Fruit fly (Drosophila melanogaster): Measurements from ENCODE around the gene CG13972.

CG13972 gene

dm6 chr3R:27553921-27554320 lies 36.9 kb upstream of the CG13972 start (continued):
- TF ChIP-seq Awh (GFP tag; IDR thresholded peaks at IDR 0.05), result 0 out of 2 replicates have a peak, but pooled peaks have one; percentile 45
- TF ChIP-seq dmrt11E (tag; optimal IDR thresholded peaks at IDR 0.05), result peak; percentile 49
- TF ChIP-seq grau (tag; optimal IDR thresholded peaks at IDR 0.05), result peak; percentile 50
- TF ChIP-seq jigr1 (GFP tag; IDR thresholded peaks at IDR 0.05), result no peak
- peak; percentile 26; the same call in 1 of the 2 replicates for TF ChIP-seq esg (GFP tag; conservative IDR thresholded peaks at IDR 0.05)
- peak; percentile 2 for TF ChIP-seq CG9437 (GFP tag; optimal IDR thresholded peaks at IDR 0.05)
- TF ChIP-seq CG8388 (GFP tag; optimal IDR thresholded peaks at IDR 0.05), result peak; percentile 42
- no peak for TF ChIP-seq scrt (GFP tag; optimal IDR thresholded peaks at IDR 0.05)
- peak; percentile 54 for TF ChIP-seq CG9727 (GFP tag; optimal IDR thresholded peaks at IDR 0.05)
- no peak for TF ChIP-seq Doc2 (GFP tag; IDR thresholded peaks at IDR 0.05)
- TF ChIP-seq CG3838 (GFP tag; optimal IDR thresholded peaks at IDR 0.05), result no peak
- no peak for TF ChIP-seq fd64A (GFP tag; optimal IDR thresholded peaks at IDR 0.05)
- peak; percentile 8 for TF ChIP-seq CG4820 (GFP tag; optimal IDR thresholded peaks at IDR 0.05)
- TF ChIP-seq CG1024 (GFP tag; IDR thresholded peaks at IDR 0.05), result 0 out of 2 replicates have a peak, but pooled peaks have one; percentile 26
- TF ChIP-seq CoRest (tag; optimal IDR thresholded peaks at IDR 0.05), result peak; percentile 38
- peak; percentile 50 for TF ChIP-seq ap (GFP tag; IDR thresholded peaks at IDR 0.05)
- TF ChIP-seq kah (GFP tag; optimal IDR thresholded peaks at IDR 0.05), result peak; percentile 18
- TF ChIP-seq CG13287 (GFP tag; IDR thresholded peaks at IDR 0.05; ENCODE audit: partially characterized antibody), result no peak
- peak; percentile 23 for TF ChIP-seq Six4 (GFP tag; optimal IDR thresholded peaks at IDR 0.05)
- peak; percentile 45 for TF ChIP-seq CG10267 (tag; optimal IDR thresholded peaks at IDR 0.05)
- TF ChIP-seq CG4328 (GFP tag; optimal IDR thresholded peaks at IDR 0.05), result no peak
- TF ChIP-seq CG11456 (GFP tag; IDR thresholded peaks at IDR 0.05), result no peak
- TF ChIP-seq trem (tag; optimal IDR thresholded peaks at IDR 0.05), result peak; percentile 16
- TF ChIP-seq salm (tag; optimal IDR thresholded peaks at IDR 0.05), result peak; percentile 46
- peak; percentile 64 for TF ChIP-seq CG12391 (tag; optimal IDR thresholded peaks at IDR 0.05)
- peak; percentile 48 for TF ChIP-seq fd96Cb (tag; optimal IDR thresholded peaks at IDR 0.05)
- TF ChIP-seq CG4424 (GFP tag; optimal IDR thresholded peaks at IDR 0.05), result peak; percentile 60
- no peak for TF ChIP-seq CG3065 (GFP tag; optimal IDR thresholded peaks at IDR 0.05)
- TF ChIP-seq Med (GFP tag), result peak; percentile 84
- peak; percentile 70 for TF ChIP-seq CG17359 (tag; optimal IDR thresholded peaks at IDR 0.05)
- no peak for TF ChIP-seq CG6765 (GFP tag; optimal IDR thresholded peaks at IDR 0.05)
- TF ChIP-seq prd (optimal IDR thresholded peaks at IDR 0.05), result no peak
- peak; percentile 75 for TF ChIP-seq prd (GFP tag; IDR thresholded peaks at IDR 0.05)
- TF ChIP-seq Hsf (GFP tag; optimal IDR thresholded peaks at IDR 0.05), result peak; percentile 26
- peak; percentile 15 to 57 for TF ChIP-seq bsh (GFP tag; optimal IDR thresholded peaks at IDR 0.05)
- TF ChIP-seq cad (GFP tag; optimal IDR thresholded peaks at IDR 0.05), result no peak
- peak; percentile 54 for TF ChIP-seq Ssrp (tag; optimal IDR thresholded peaks at IDR 0.05)
- TF ChIP-seq D (optimal IDR thresholded peaks at IDR 0.05), result no peak
- TF ChIP-seq D (GFP tag; optimal IDR thresholded peaks at IDR 0.05), result peak; percentile 27
- TF ChIP-seq CG12942 (GFP tag; optimal IDR thresholded peaks at IDR 0.05), result peak; percentile 16
- peak in 1 of 2 experiments; percentile 77 for TF ChIP-seq Hr51 (GFP tag; optimal IDR thresholded peaks at IDR 0.05)
- no peak for TF ChIP-seq CG6254 (GFP tag; optimal IDR thresholded peaks at IDR 0.05)
- TF ChIP-seq CG32772 (GFP tag; IDR thresholded peaks at IDR 0.05), result peak; percentile 34; the same call in 1 of the 2 replicates
- TF ChIP-seq CG10979 (tag; optimal IDR thresholded peaks at IDR 0.05), result peak; percentile 68
- TF ChIP-seq CG7839 (tag; optimal IDR thresholded peaks at IDR 0.05), result peak; percentile 57
- TF ChIP-seq Nf-YA (GFP tag; IDR thresholded peaks at IDR 0.05), result 0 out of 2 replicates have a peak, but pooled peaks have one; percentile 38
- peak; percentile 60 for TF ChIP-seq Rx (GFP tag; IDR thresholded peaks at IDR 0.05)
- 0 out of 2 replicates have a peak, but pooled peaks have one; percentile 27 for TF ChIP-seq CG3847 (GFP tag; IDR thresholded peaks at IDR 0.05)
- TF ChIP-seq CG15696 (tag; optimal IDR thresholded peaks at IDR 0.05), result no peak
- no peak for TF ChIP-seq CG8944 (GFP tag; optimal IDR thresholded peaks at IDR 0.05)
- TF ChIP-seq insv (GFP tag; optimal IDR thresholded peaks at IDR 0.05), result no peak
